Fruit fly (Drosophila melanogaster): Measurements from ENCODE around the gene CG15347.

The CG15347 gene

dm6 chrX:8419534-8419933 lies 41.2 kb downstream of the CG15347 start:
- no peak for TF ChIP-seq CG17801 (GFP tag; optimal IDR thresholded peaks at IDR 0.05; ENCODE audit: partially characterized antibody)

DNA sequence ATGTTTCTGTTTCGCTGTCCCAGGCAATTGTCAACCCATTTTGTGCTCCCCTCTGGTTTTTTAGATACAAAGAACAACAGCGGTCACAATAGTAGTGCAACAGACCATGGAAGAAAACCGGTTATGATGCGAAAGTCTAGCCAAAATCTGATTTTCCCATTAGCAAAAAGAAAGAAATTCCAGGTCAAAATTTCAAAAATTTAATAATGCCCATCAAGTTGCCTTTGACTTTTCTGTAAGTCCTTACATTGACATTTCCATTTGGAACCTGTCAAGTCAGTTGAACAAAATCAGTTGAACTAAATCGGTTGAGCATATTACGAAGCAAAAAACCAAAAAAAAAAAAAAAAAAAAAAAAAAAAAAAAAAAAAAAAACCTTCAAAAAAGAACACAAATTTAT lies 43.7 kb downstream of the CG15347 start:
- TF ChIP-seq CG17801 (GFP tag; optimal IDR thresholded peaks at IDR 0.05; ENCODE audit: partially characterized antibody): no peak

DNA sequence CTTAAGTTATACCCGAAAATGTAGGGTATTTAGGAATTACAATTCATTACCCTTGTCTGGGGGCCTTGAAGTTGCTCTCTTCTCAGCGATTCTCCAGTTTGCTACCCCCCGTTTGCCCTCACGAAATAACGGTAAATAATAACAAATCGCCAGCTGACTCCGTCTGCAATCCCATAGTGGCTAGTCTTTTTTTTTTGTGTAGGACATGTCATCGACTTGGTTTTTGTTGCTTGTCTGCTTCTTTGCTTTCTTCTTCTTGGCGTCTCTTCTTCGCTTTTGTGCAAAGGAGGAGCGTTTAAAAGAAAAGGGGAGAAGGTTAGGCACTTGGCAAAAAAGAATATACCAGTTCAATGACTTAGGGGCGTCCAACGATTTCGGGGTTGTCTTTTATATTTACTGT lies 44.5 kb downstream of the CG15347 start:
- no peak for TF ChIP-seq CG17801 (GFP tag; optimal IDR thresholded peaks at IDR 0.05; ENCODE audit: partially characterized antibody)

- no peak for TF ChIP-seq CG17801 (GFP tag; optimal IDR thresholded peaks at IDR 0.05; ENCODE audit: partially characterized antibody)
These were observed 45.1 kb downstream of the CG15347 start for dm6 chrX:8415605-8416004.

- no peak for TF ChIP-seq CG17801 (GFP tag; optimal IDR thresholded peaks at IDR 0.05; ENCODE audit: partially characterized antibody)
These were observed 46.3 kb downstream of the CG15347 start for dm6 chrX:8414351-8414750.

dm6 chrX:8413513-8414113 lies 47.1 kb downstream of the CG15347 start:
- TF ChIP-seq CG17801 (GFP tag; optimal IDR thresholded peaks at IDR 0.05; ENCODE audit: partially characterized antibody): peak; percentile 53

DNA sequence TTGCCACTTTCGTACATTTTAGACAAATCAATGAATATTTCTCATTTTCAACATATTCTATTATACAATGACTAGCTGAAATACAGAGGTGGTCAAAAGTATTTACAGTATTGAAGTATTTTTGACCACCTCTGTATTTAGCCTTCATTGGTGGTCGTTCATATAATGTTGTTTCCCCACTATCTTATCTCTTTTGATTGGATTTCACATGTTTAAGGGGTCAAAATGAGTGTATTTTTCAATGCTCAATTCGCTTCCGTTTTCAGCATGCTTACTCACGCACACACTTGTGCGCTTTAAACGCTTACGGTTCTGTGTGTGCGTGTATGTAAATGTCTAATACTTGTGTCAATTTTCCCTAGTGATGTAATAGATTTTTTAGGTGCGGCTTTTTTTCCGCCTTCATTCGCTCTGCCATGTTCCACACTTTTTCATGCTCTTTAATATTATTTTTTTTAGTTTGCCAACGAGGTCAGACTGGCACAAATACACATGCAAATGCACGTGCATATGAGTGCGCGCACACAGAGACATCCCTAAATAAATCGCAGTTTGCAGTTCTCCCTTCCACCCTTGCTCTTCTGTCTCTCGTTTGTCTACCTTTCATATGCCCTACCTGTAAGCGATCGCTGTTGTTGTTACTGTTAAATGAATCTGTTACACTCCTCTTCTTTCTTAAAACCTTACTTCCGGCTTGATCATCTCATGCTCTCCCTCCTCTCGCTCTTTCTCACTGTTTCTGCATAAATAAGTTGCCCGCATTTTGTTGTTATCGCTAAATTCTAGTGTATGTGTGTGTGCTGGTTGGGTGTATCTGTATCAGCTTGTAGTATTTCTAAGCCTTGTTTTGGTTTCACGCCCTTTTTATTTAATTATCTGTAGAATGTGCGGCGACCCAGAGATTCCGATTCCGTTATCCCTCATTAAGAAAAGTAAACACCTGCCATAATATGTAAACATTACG lies 48.2 kb downstream of the CG15347 start:
- TF ChIP-seq CG17801 (GFP tag; optimal IDR thresholded peaks at IDR 0.05; ENCODE audit: partially characterized antibody): peak; percentile 54

DNA sequence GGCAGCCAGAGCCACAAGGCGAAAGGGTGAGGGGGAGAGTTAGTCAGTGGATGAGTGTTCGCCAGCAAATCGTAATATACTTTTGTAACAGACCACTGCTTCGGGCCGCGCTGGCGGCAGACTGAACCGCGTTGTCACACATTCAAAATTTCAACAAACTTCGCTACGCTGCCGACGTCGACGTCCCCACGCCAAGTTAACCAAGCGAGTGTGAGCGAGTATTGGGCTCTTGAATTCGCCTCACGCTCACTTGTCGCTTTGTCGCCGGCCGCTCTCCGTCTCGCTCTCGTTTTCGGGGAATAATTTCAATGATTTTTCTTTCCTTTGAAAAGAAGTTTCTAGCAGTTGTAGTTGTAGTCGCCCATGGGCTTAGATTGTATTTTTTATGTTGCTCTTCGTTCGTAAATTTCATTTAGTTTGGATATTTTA lies 49.2 kb downstream of the CG15347 start, which contains the start of gene lawc:
Gene lawc, minus strand, starts transcription at position 127 of the 429 bp plus-strand sequence.
- TF ChIP-seq CG17801 (GFP tag; optimal IDR thresholded peaks at IDR 0.05; ENCODE audit: partially characterized antibody): peak; percentile 96

- peak; percentile 92 for TF ChIP-seq CG17801 (GFP tag; optimal IDR thresholded peaks at IDR 0.05; ENCODE audit: partially characterized antibody)
These were observed 50.1 kb downstream of the CG15347 start for dm6 chrX:8410349-8411240.

DNA sequence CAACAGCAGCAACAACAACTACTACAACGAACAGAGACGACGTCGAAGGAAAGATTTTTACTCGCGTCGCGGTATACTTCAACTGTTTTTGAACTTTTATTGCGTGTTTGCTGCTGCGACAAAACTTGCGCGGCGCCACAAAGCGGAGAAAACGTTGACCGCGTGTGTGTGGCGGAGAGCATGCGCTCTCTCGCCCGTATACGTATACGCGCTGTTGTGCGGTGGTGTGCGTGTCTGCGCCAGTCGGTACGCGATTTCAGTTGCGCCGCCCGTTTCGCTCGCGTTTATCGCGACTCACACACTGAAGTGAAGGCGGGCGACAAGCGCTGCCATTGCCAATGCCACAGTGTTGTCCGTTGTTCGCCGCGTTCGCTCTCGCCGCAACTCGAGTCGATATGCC lies 50.9 kb downstream of the CG15347 start:
- peak; percentile 99 for TF ChIP-seq CG17801 (GFP tag; optimal IDR thresholded peaks at IDR 0.05; ENCODE audit: partially characterized antibody)

- peak; percentile 1 for TF ChIP-seq CG17801 (GFP tag; optimal IDR thresholded peaks at IDR 0.05; ENCODE audit: partially characterized antibody)
These were observed 51.7 kb downstream of the CG15347 start, which contains the start of gene Trf2 for dm6 chrX:8408971-8409455. Gene Trf2 (plus strand): TSS chrX:8409272.
